Fruit fly (Drosophila melanogaster): ENCODE measurements around the gene CG32816.

DNA sequence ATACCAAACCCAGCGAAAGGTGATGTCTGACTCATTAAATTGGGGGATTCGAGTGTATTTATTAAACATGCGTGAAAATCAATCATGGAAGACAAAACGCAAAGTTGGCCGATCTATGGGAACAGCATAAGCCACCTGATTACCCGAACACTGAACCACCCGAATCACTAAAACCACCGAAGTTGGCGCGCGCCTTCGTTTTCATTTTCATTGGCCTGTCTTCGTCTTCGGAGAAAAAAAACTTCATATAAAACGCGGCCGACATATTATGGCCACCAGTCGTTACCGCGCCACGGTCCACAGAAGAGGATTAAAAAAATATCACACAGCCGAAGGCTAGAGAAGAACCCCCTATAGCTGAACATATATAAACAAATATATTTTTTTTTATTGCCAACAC, 114.3 kb downstream of the CG32816 start, which contains the start of gene y:
- TF ChIP-seq insv (optimal IDR thresholded peaks at IDR 0.05) (no peak), Sin3A (optimal IDR thresholded peaks at IDR 0.05) (no peak)
